Fruit fly (Drosophila melanogaster) whole organism, embryonic: Measurements from ENCODE around the gene Art9.

Source experiments
- B-H1 ChIP-seq: fragments of 200-800 bp; sonication (Bioruptor generic); IDR thresholded peaks from 3 replicates; pipeline ENCODE4 v1.3.6; 2022; ENCODE audit warnings: missing biosample characterization, missing genetic modification characterization
- BEAF-32 ChIP-seq: fragments of 200-800 bp; sonication (Bioruptor generic); optimal IDR thresholded peaks from 3 replicates; lab custom pipeline; 2017; ENCODE audit warnings: missing biosample characterization, missing genetic modification characterization, mild to moderate bottlenecking, moderate library complexity, missing genetic modification reagents
- CG10462 ChIP-seq: fragments of 200-800 bp; sonication (Bioruptor generic); optimal IDR thresholded peaks from 2 replicates; lab custom pipeline; 2016; ENCODE audit warnings: missing biosample characterization, missing genetic modification characterization
- CG11247 ChIP-seq: fragments of 200-800 bp; sonication (Bioruptor generic); IDR thresholded peaks from 2 replicates; pipeline ENCODE4 v1.3.6; 2022; ENCODE audit warnings: missing biosample characterization, missing genetic modification characterization
- CG12155 ChIP-seq: fragments of 200-800 bp; sonication (Bioruptor generic); optimal IDR thresholded peaks from 3 replicates; lab custom pipeline; 2016; ENCODE audit warnings: missing biosample characterization, missing genetic modification characterization
- CG12659 ChIP-seq: fragments of 200-800 bp; sonication (Bioruptor generic); optimal IDR thresholded peaks from 3 replicates; lab custom pipeline; 2017; ENCODE audit warnings: mild to moderate bottlenecking, missing biosample characterization, missing genetic modification reagents, missing genetic modification characterization
- CG14710 ChIP-seq: fragments of 200-800 bp; sonication (Bioruptor generic); optimal IDR thresholded peaks from 3 replicates; lab custom pipeline; 2019; ENCODE audit warnings: missing biosample characterization, mild to moderate bottlenecking, missing genetic modification characterization, moderate library complexity
- CG15514 ChIP-seq: fragments of 200-800 bp; sonication (Bioruptor generic); optimal IDR thresholded peaks from 3 replicates; lab custom pipeline; 2017; ENCODE audit warnings: missing biosample characterization, missing genetic modification characterization, mild to moderate bottlenecking, moderate library complexity, missing genetic modification reagents
- CG16779 ChIP-seq: fragments of 200-800 bp; sonication (Bioruptor generic); IDR thresholded peaks from 2 replicates; pipeline ENCODE4 v1.3.6; 2022; ENCODE audit warnings: missing biosample characterization, missing genetic modification characterization
- CG18011 ChIP-seq: fragments of 200-800 bp; sonication (Bioruptor generic); optimal IDR thresholded peaks from 2 replicates; lab custom pipeline; 2017; ENCODE audit warnings: missing biosample characterization, missing genetic modification characterization, mild to moderate bottlenecking, moderate library complexity, missing genotype
- CG2875 ChIP-seq: fragments of 200-800 bp; sonication (Bioruptor generic); optimal IDR thresholded peaks from 2 replicates; lab custom pipeline; 2017; ENCODE audit warnings: missing biosample characterization, mild to moderate bottlenecking, missing genetic modification characterization, missing genetic modification reagents
- CG30020 ChIP-seq: fragments of 200-800 bp; optimal IDR thresholded peaks from 2 replicates; lab custom pipeline; 2019; ENCODE audit warnings: missing biosample characterization, mild to moderate bottlenecking, missing genetic modification characterization, moderate library complexity
- CG34376 ChIP-seq: fragments of 200-800 bp; sonication (Bioruptor generic); optimal IDR thresholded peaks from 2 replicates; lab custom pipeline; 2018; ENCODE audit warnings: missing biosample characterization, mild to moderate bottlenecking, missing genetic modification characterization
- CG3838 ChIP-seq: fragments of 200-800 bp; sonication (Bioruptor generic); optimal IDR thresholded peaks from 3 replicates; lab custom pipeline; 2016; ENCODE audit warnings: missing biosample characterization, missing genetic modification characterization
- CG3847 ChIP-seq: fragments of 200-800 bp; sonication (Bioruptor generic); IDR thresholded peaks from 2 replicates; pipeline ENCODE4 v1.3.6; 2022; ENCODE audit warnings: missing biosample characterization, missing genetic modification characterization
- CG3995 ChIP-seq: fragments of 200-800 bp; sonication (Bioruptor generic); optimal IDR thresholded peaks from 3 replicates; lab custom pipeline; 2016; ENCODE audit warnings: missing biosample characterization, missing genetic modification characterization
- CG4404 ChIP-seq: fragments of 200-800 bp; sonication (Bioruptor generic); IDR thresholded peaks from 2 replicates; pipeline ENCODE4 v1.3.6; 2022; ENCODE audit warnings: missing biosample characterization, missing genetic modification characterization
- CG4617 ChIP-seq: fragments of 200-800 bp; sonication (Bioruptor generic); optimal IDR thresholded peaks from 3 replicates; lab custom pipeline; 2016; ENCODE audit warnings: missing biosample characterization, missing genetic modification characterization, borderline replicate concordance
- CG5245 ChIP-seq: fragments of 200-800 bp; sonication (Bioruptor generic); optimal IDR thresholded peaks from 3 replicates; lab custom pipeline; 2016; ENCODE audit warnings: missing biosample characterization, missing genetic modification characterization
- CG9876 ChIP-seq: fragments of 200-800 bp; sonication (Bioruptor generic); optimal IDR thresholded peaks from 2 replicates; lab custom pipeline; 2016; ENCODE audit warnings: missing biosample characterization, missing genetic modification characterization
- Dek ChIP-seq: fragments of 200-800 bp; sonication (Bioruptor generic); optimal IDR thresholded peaks from 3 replicates; lab custom pipeline; 2019; ENCODE audit warnings: missing biosample characterization, mild to moderate bottlenecking, missing genetic modification characterization, moderate library complexity
- Dip3 ChIP-seq: fragments of 200-800 bp; sonication (Bioruptor generic); optimal IDR thresholded peaks from 3 replicates; lab custom pipeline; 2016; ENCODE audit warnings: missing biosample characterization, missing genetic modification characterization
- Dref ChIP-seq: fragments of 200-800 bp; sonication (Bioruptor generic); IDR thresholded peaks from 2 replicates; pipeline ENCODE4 v1.3.6; 2022; ENCODE audit warnings: missing biosample characterization, missing genetic modification characterization
- E2f2 ChIP-seq: fragments of 200-800 bp; sonication (Bioruptor generic); IDR thresholded peaks from 2 replicates; pipeline ENCODE4 v1.3.6; 2022; ENCODE audit warnings: missing biosample characterization, missing genetic modification characterization
- Gug ChIP-seq: fragments of 200-800 bp; sonication (Bioruptor generic); IDR thresholded peaks from 4 replicates; pipeline ENCODE4 v1.3.6; 2022; ENCODE audit warnings: missing biosample characterization, missing genetic modification characterization
- HLH4C ChIP-seq: fragments of 200-800 bp; sonication (Bioruptor generic); IDR thresholded peaks from 3 replicates; pipeline ENCODE4 v1.3.6; 2022; ENCODE audit warnings: missing biosample characterization, missing genetic modification characterization; ENCODE audit not compliant: partially characterized antibody
- Hsf ChIP-seq: fragments of 200-800 bp; sonication (Bioruptor generic); optimal IDR thresholded peaks from 3 replicates; lab custom pipeline; 2016; ENCODE audit warnings: missing biosample characterization, missing genetic modification characterization
- Mrtf ChIP-seq: fragments of 200-800 bp; sonication (Bioruptor generic); IDR thresholded peaks from 3 replicates; pipeline ENCODE4 v1.3.6; 2022; ENCODE audit warnings: missing biosample characterization, missing genetic modification characterization
- NFAT ChIP-seq: fragments of 200-800 bp; sonication (Bioruptor generic); IDR thresholded peaks from 2 replicates; pipeline ENCODE4 v1.3.6; 2022; ENCODE audit warnings: missing biosample characterization, missing genetic modification characterization
- Neu2 ChIP-seq: fragments of 200-800 bp; sonication (Bioruptor generic); optimal IDR thresholded peaks from 3 replicates; lab custom pipeline; 2016; ENCODE audit warnings: missing biosample characterization, missing genetic modification characterization, borderline replicate concordance
- YL-1 ChIP-seq: fragments of 200-800 bp; sonication (Bioruptor generic); optimal IDR thresholded peaks from 3 replicates; lab custom pipeline; 2017; ENCODE audit warnings: missing biosample characterization, mild to moderate bottlenecking, missing genetic modification characterization
- ac ChIP-seq: fragments of 200-800 bp; sonication (Bioruptor generic); optimal IDR thresholded peaks from 3 replicates; lab custom pipeline; 2017; ENCODE audit warnings: missing biosample characterization, mild to moderate bottlenecking, missing genetic modification characterization
- amos ChIP-seq: fragments of 200-800 bp; sonication (Bioruptor generic); IDR thresholded peaks from 2 replicates; pipeline ENCODE4 v1.3.6; 2022; ENCODE audit warnings: missing biosample characterization, missing genetic modification characterization; ENCODE audit not compliant: partially characterized antibody
- bbx ChIP-seq: fragments of 200-800 bp; sonication (Bioruptor generic); IDR thresholded peaks from 2 replicates; pipeline ENCODE4 v1.3.6; 2022; ENCODE audit warnings: missing biosample characterization, missing genetic modification characterization; ENCODE audit not compliant: partially characterized antibody
- br ChIP-seq: fragments of >200 bp; optimal IDR thresholded peaks from 2 replicates; lab custom pipeline; 2017
- caup ChIP-seq: fragments of 200-800 bp; sonication (Bioruptor generic); optimal IDR thresholded peaks from 3 replicates; lab custom pipeline; 2017; ENCODE audit warnings: missing biosample characterization, mild to moderate bottlenecking, missing genetic modification characterization, moderate library complexity; ENCODE audit not compliant: severe bottlenecking
- fd102C ChIP-seq: fragments of 200-800 bp; sonication (Bioruptor generic); optimal IDR thresholded peaks from 2 replicates; lab custom pipeline; 2018; ENCODE audit warnings: missing biosample characterization, mild to moderate bottlenecking, missing genetic modification characterization, moderate library complexity
- fru ChIP-seq: fragments of >200 bp; optimal IDR thresholded peaks from 2 replicates; lab custom pipeline; 2017
- ftz-f1 ChIP-seq: fragments of 200-800 bp; sonication (Bioruptor generic); optimal IDR thresholded peaks from 2 replicates; lab custom pipeline; 2016; ENCODE audit warnings: missing biosample characterization, missing genetic modification characterization
- nom ChIP-seq: fragments of 200-800 bp; sonication (Bioruptor generic); optimal IDR thresholded peaks from 2 replicates; lab custom pipeline; 2017; ENCODE audit warnings: missing biosample characterization, missing genetic modification characterization, mild to moderate bottlenecking, moderate library complexity, missing genetic modification reagents
- org-1 ChIP-seq: fragments of 200-800 bp; sonication (Bioruptor generic); optimal IDR thresholded peaks from 2 replicates; lab custom pipeline; 2017; ENCODE audit warnings: missing biosample characterization, missing genetic modification characterization
- prd ChIP-seq, 3 experiments: fragments of >200 bp in 2 of 3; fragments of 200-800 bp in 1 of 3; sonication (Bioruptor generic) in 1 of 3; optimal IDR thresholded peaks in 2 of 3; IDR thresholded peaks in 1 of 3; 2 replicates in 2 of 3; 3 replicates in 1 of 3; pipeline versions ENCODE4 v1.3.6 to Lab custom; 2017 to 2022; ENCODE audit warnings: missing biosample characterization in 1 of 3, missing genetic modification characterization in 1 of 3
- pzg ChIP-seq: fragments of 200-800 bp; sonication (Bioruptor generic); optimal IDR thresholded peaks from 3 replicates; lab custom pipeline; 2018; ENCODE audit warnings: missing biosample characterization, mild to moderate bottlenecking, missing genetic modification characterization, moderate library complexity
- scrt ChIP-seq: fragments of 200-800 bp; sonication (Bioruptor generic); optimal IDR thresholded peaks from 2 replicates; lab custom pipeline; 2018; ENCODE audit warnings: missing biosample characterization, mild to moderate bottlenecking, missing genetic modification characterization, moderate library complexity
- trem ChIP-seq: fragments of 200-800 bp; optimal IDR thresholded peaks from 3 replicates; lab custom pipeline; 2019; ENCODE audit warnings: missing biosample characterization, mild to moderate bottlenecking, missing genetic modification characterization, moderate library complexity
- vvl ChIP-seq: fragments of 200-800 bp; sonication (Bioruptor generic); IDR thresholded peaks from 2 replicates; pipeline ENCODE4 v1.3.6; 2022; ENCODE audit warnings: missing biosample characterization, missing genetic modification characterization
- yki ChIP-seq: fragments of >200 bp; optimal IDR thresholded peaks from 3 replicates; lab custom pipeline; 2018

Art9 gene

DNA sequence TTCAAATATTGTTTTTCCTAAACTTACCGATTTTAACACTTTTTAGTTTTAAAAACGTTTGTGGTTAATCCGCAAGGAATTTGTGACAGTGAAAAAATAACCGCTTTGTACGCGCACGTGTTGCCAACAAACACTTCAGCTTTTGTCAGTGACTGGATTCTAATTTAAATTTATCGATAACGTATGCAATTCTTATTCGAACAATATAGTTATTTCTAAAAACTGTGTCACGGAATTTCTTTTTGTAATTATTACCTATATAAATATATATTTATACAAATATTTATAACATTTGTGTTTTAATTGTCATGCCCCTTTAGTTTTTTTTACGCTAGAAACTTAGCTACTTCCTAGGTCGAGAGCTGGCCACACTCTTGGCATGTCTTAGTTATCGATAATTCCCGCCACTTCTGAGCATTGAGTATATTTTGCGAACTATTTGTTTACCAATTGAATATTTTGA lies 21.3 kb upstream of the Art9 start, which contains the start of gene Orc2 (continued):
- TF ChIP-seq Gug (no peak), CG9876 (no peak)
- TF ChIP-seq, all 482 proteins: peak for 86

- TF ChIP-seq Neu2 (GFP tag; lab: Kevin White, UChicago) (no peak), nom (GFP tag; lab: Kevin White, UChicago) (no peak), B-H1 (GFP tag; lab: Robert Waterston, UW) (no peak)
Measured at dm6 chr3R:13964074-13964473, 20.8 kb upstream of the Art9 start, which contains the start of gene Kots. Gene Kots, minus strand, starts transcription at chr3R:13964174.

DNA sequence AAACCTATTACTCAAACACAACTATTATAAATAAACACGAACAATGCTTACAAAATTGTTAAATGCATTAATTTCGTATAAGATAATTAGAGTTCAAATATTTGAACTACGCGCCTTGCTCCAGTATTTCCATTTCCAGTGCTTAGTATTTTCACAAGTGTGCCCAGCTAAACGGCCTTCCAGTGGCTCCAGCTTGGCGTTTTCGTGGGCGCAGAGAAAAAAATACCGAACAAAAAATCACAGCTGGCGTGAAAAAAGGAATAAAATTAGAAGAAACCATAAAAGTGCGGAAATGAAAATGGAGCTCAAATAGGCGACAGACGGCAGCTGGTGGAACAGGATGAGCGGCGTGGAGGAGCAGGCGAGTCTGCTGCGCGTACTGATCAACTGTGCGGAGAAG lies 15.3 kb upstream of the Art9 start, which contains the start of gene Ipp:
TSS of gene Ipp (plus strand) at position 208 of the 400 bp plus-strand sequence.
- TF ChIP-seq Dip3 (GFP tag; lab: Kevin White, UChicago) (no peak), Dek (tag; lab: Kevin White, UChicago) (no peak), CG11247 (no peak), CG15514 (peak; percentile 54), CG34376 (GFP tag; lab: Kevin White, UChicago) (no peak), CG18011 (GFP tag; lab: Kevin White, UChicago) (peak; percentile 1), NFAT (GFP tag; lab: Robert Waterston, UW) (no peak), vvl (peak; percentile 60; the same call in 1 of the 2 replicates), CG12155 (GFP tag; lab: Kevin White, UChicago) (no peak), CG16779 (no peak), Hsf (no peak), bbx (GFP tag; lab: Robert Waterston, UW) (no peak), CG3838 (GFP tag; lab: Kevin White, UChicago) (no peak), CG3995 (GFP tag; lab: Kevin White, UChicago) (peak; percentile 78), CG14710 (tag; lab: Kevin White, UChicago) (peak; percentile 34), ac (no peak), HLH4C (GFP tag; lab: Robert Waterston, UW) (no peak), org-1 (GFP tag; lab: Kevin White, UChicago) (no peak), CG30020 (no peak), fru (lab: Kevin White, UChicago) (no peak), trem (tag; lab: Kevin White, UChicago) (peak; percentile 41), amos (no peak), prd (optimal IDR thresholded peaks at IDR 0.05; lab: Kevin White, UChicago) (no peak), prd (GFP tag; IDR thresholded peaks at IDR 0.05; lab: Robert Waterston, UW) (no peak), ftz-f1 (no peak), CG4404 (GFP tag; lab: Robert Waterston, UW) (no peak), CG12659 (GFP tag; lab: Kevin White, UChicago) (peak; percentile 12), E2f2 (GFP tag; lab: Robert Waterston, UW) (peak; percentile 94), yki (lab: Kevin White, UChicago) (no peak), YL-1 (GFP tag; lab: Kevin White, UChicago) (peak; percentile 42), Dref (0 out of 2 replicates have a peak, but pooled peaks have one; percentile 33), CG10462 (no peak), scrt (GFP tag; lab: Kevin White, UChicago) (no peak), caup (GFP tag; lab: Kevin White, UChicago) (no peak), pzg (GFP tag; lab: Kevin White, UChicago) (peak; percentile 87), CG4617 (GFP tag; lab: Kevin White, UChicago) (peak; percentile 44), fd102C (GFP tag; lab: Kevin White, UChicago) (no peak), BEAF-32 (peak; percentile 26), CG5245 (GFP tag; lab: Kevin White, UChicago) (no peak), Mrtf (GFP tag; lab: Robert Waterston, UW) (no peak), CG3847 (peak; percentile 45; the same call in 1 of the 2 replicates), CG2875 (no peak), br (no peak)
